Fruit fly (Drosophila melanogaster) whole organism, embryonic: ENCODE data around the gene Gcna.

ENCODE experiments used
- Atf6 ChIP-seq: fragments of 200-800 bp; sonication (Bioruptor generic); IDR thresholded peaks from 2 replicates; pipeline ENCODE4 v1.3.6; 2022; ENCODE audit warnings: missing biosample characterization, missing genetic modification characterization
- BEAF-32 ChIP-seq: fragments of 200-800 bp; sonication (Bioruptor generic); optimal IDR thresholded peaks from 3 replicates; lab custom pipeline; 2017; ENCODE audit warnings: missing biosample characterization, missing genetic modification characterization, mild to moderate bottlenecking, moderate library complexity, missing genetic modification reagents
- Blimp-1 ChIP-seq: fragments of 200-800 bp; sonication (Bioruptor generic); optimal IDR thresholded peaks from 3 replicates; lab custom pipeline; 2018; ENCODE audit warnings: missing biosample characterization, missing genetic modification characterization, mild to moderate bottlenecking, moderate library complexity, missing genetic modification reagents
- C15 ChIP-seq: fragments of 200-800 bp; sonication (Bioruptor generic); IDR thresholded peaks from 3 replicates; pipeline ENCODE4 v1.3.6; 2022; ENCODE audit warnings: missing biosample characterization, missing genetic modification characterization
- CG10321 ChIP-seq: fragments of 200-800 bp; sonication (Bioruptor generic); IDR thresholded peaks from 2 replicates; pipeline ENCODE4 v1.3.6; 2022; ENCODE audit warnings: missing biosample characterization, missing genetic modification characterization
- CG10959 ChIP-seq: fragments of 200-800 bp; sonication (Bioruptor generic); IDR thresholded peaks from 2 replicates; pipeline ENCODE4 v1.3.6; 2022; ENCODE audit warnings: missing biosample characterization, missing genetic modification characterization
- CG12071 ChIP-seq: fragments of 200-800 bp; sonication (Bioruptor generic); optimal IDR thresholded peaks from 3 replicates; lab custom pipeline; 2018; ENCODE audit warnings: missing biosample characterization, mild to moderate bottlenecking, missing genetic modification characterization
- CG12769 ChIP-seq: fragments of 200-800 bp; sonication (Bioruptor generic); optimal IDR thresholded peaks from 2 replicates; lab custom pipeline; 2019; ENCODE audit warnings: missing biosample characterization, mild to moderate bottlenecking, missing genetic modification characterization, moderate library complexity
- CG13123 ChIP-seq: fragments of 200-800 bp; sonication (Bioruptor generic); optimal IDR thresholded peaks from 2 replicates; lab custom pipeline; 2016; ENCODE audit warnings: missing biosample characterization, missing genetic modification characterization
- CG1602 ChIP-seq: fragments of 200-800 bp; sonication (Bioruptor generic); optimal IDR thresholded peaks from 3 replicates; lab custom pipeline; 2016; ENCODE audit warnings: missing biosample characterization, missing genetic modification characterization
- CG2875 ChIP-seq: fragments of 200-800 bp; sonication (Bioruptor generic); optimal IDR thresholded peaks from 2 replicates; lab custom pipeline; 2017; ENCODE audit warnings: missing biosample characterization, mild to moderate bottlenecking, missing genetic modification characterization, missing genetic modification reagents
- CG2889 ChIP-seq: fragments of 200-800 bp; sonication (Bioruptor generic); IDR thresholded peaks from 3 replicates; pipeline ENCODE4 v1.3.6; 2022; ENCODE audit warnings: missing biosample characterization, missing genetic modification characterization
- CG30431 ChIP-seq: fragments of 200-800 bp; sonication (Bioruptor generic); optimal IDR thresholded peaks from 2 replicates; lab custom pipeline; 2017; ENCODE audit warnings: missing biosample characterization, missing genetic modification characterization
- CG42726 ChIP-seq: fragments of 200-800 bp; sonication (Bioruptor generic); IDR thresholded peaks from 2 replicates; pipeline ENCODE4 v1.3.6; 2022; ENCODE audit warnings: missing biosample characterization, missing genetic modification characterization; ENCODE audit not compliant: partially characterized antibody
- CG5953 ChIP-seq: fragments of 200-800 bp; sonication (Bioruptor generic); IDR thresholded peaks from 2 replicates; pipeline ENCODE4 v1.3.6; 2022; ENCODE audit warnings: missing biosample characterization, missing genetic modification characterization
- CG6765 ChIP-seq: fragments of 200-800 bp; sonication (Bioruptor generic); optimal IDR thresholded peaks from 3 replicates; lab custom pipeline; 2017; ENCODE audit warnings: missing biosample characterization, mild to moderate bottlenecking, missing genetic modification characterization
- CG7987 ChIP-seq: fragments of 200-800 bp; sonication (Bioruptor generic); optimal IDR thresholded peaks from 2 replicates; lab custom pipeline; 2018; ENCODE audit warnings: missing biosample characterization, mild to moderate bottlenecking, missing genetic modification characterization, moderate library complexity
- Camta ChIP-seq: fragments of 200-800 bp; sonication (Bioruptor generic); optimal IDR thresholded peaks from 2 replicates; lab custom pipeline; 2016; ENCODE audit warnings: missing biosample characterization, missing genetic modification characterization
- D ChIP-seq, 2 experiments: fragments of 200-800 bp in 1 of 2; fragments of >200 bp in 1 of 2; sonication (Bioruptor generic) in 1 of 2; optimal IDR thresholded peaks; 2 replicates in 1 of 2; 3 replicates in 1 of 2; lab custom pipeline; 2017; ENCODE audit warnings: mild to moderate bottlenecking in 1 of 2, missing biosample characterization in 1 of 2, missing genetic modification characterization in 1 of 2, missing genetic modification reagents in 1 of 2
- GATAe ChIP-seq: fragments of 200-800 bp; sonication (Bioruptor generic); conservative IDR thresholded peaks from 2 replicates; pipeline ENCODE4 v1.3.6; 2022; ENCODE audit warnings: missing biosample characterization, missing genetic modification characterization
- Gug ChIP-seq: fragments of 200-800 bp; sonication (Bioruptor generic); IDR thresholded peaks from 4 replicates; pipeline ENCODE4 v1.3.6; 2022; ENCODE audit warnings: missing biosample characterization, missing genetic modification characterization
- HmgD ChIP-seq: fragments of 200-800 bp; sonication (Bioruptor generic); optimal IDR thresholded peaks from 3 replicates; lab custom pipeline; 2016; ENCODE audit warnings: missing biosample characterization, missing genetic modification characterization
- HmgZ ChIP-seq: fragments of 200-800 bp; sonication (Bioruptor generic); optimal IDR thresholded peaks from 2 replicates; lab custom pipeline; 2018; ENCODE audit warnings: missing biosample characterization, mild to moderate bottlenecking, missing genetic modification characterization
- Nf-YB ChIP-seq: fragments of 200-800 bp; sonication (Bioruptor generic); optimal IDR thresholded peaks from 3 replicates; lab custom pipeline; 2019; ENCODE audit warnings: missing biosample characterization, mild to moderate bottlenecking, missing genetic modification characterization, moderate library complexity
- Opbp ChIP-seq: fragments of 200-800 bp; sonication (Bioruptor generic); IDR thresholded peaks from 3 replicates; pipeline ENCODE4 v1.3.6; 2022; ENCODE audit warnings: missing biosample characterization, missing genetic modification characterization; ENCODE audit not compliant: partially characterized antibody
- Tbp ChIP-seq: fragments of >200 bp; optimal IDR thresholded peaks from 2 replicates; lab custom pipeline; 2018; ENCODE audit warnings: missing biosample characterization, missing genetic modification characterization
- abd-A ChIP-seq: fragments of 200-800 bp; sonication (Bioruptor generic); optimal IDR thresholded peaks from 3 replicates; lab custom pipeline; 2019; ENCODE audit warnings: missing biosample characterization, mild to moderate bottlenecking, missing genetic modification characterization, moderate library complexity
- bbx ChIP-seq: fragments of 200-800 bp; sonication (Bioruptor generic); IDR thresholded peaks from 2 replicates; pipeline ENCODE4 v1.3.6; 2022; ENCODE audit warnings: missing biosample characterization, missing genetic modification characterization; ENCODE audit not compliant: partially characterized antibody
- br ChIP-seq: fragments of >200 bp; optimal IDR thresholded peaks from 2 replicates; lab custom pipeline; 2017
- dimm ChIP-seq: fragments of 200-800 bp; sonication (Bioruptor generic); IDR thresholded peaks from 2 replicates; pipeline ENCODE4 v1.3.6; 2022; ENCODE audit warnings: missing biosample characterization, missing genetic modification characterization
- dmrt11E ChIP-seq: fragments of 200-800 bp; sonication (Bioruptor generic); optimal IDR thresholded peaks from 3 replicates; lab custom pipeline; 2018; ENCODE audit warnings: missing biosample characterization, mild to moderate bottlenecking, missing genetic modification characterization, moderate library complexity
- dpn ChIP-seq, 2 experiments: fragments of 200-800 bp; sonication (Bioruptor generic); optimal IDR thresholded peaks; 3 replicates each; lab custom pipeline; 2016; ENCODE audit warnings: missing biosample characterization in 2 of 2, missing genetic modification characterization in 2 of 2
- fd96Cb ChIP-seq: fragments of 200-800 bp; sonication (Bioruptor generic); optimal IDR thresholded peaks from 2 replicates; lab custom pipeline; 2018; ENCODE audit warnings: missing biosample characterization, mild to moderate bottlenecking, missing genetic modification characterization, moderate library complexity
- gcm ChIP-seq: fragments of 200-800 bp; sonication (Bioruptor generic); optimal IDR thresholded peaks from 2 replicates; lab custom pipeline; 2019; ENCODE audit warnings: missing biosample characterization, mild to moderate bottlenecking, missing genetic modification characterization, moderate library complexity
- gfzf ChIP-seq: fragments of 200-800 bp; sonication (Bioruptor generic); optimal IDR thresholded peaks from 2 replicates; lab custom pipeline; 2016; ENCODE audit warnings: missing biosample characterization, mild to moderate bottlenecking, missing genetic modification characterization, moderate library complexity
- hkb ChIP-seq, 2 experiments: fragments of 200-800 bp in 1 of 2; fragments of >200 bp in 1 of 2; sonication (Bioruptor generic) in 1 of 2; IDR thresholded peaks in 1 of 2; optimal IDR thresholded peaks in 1 of 2; 2 replicates each; pipeline versions ENCODE4 v1.3.6 to Lab custom; 2017 to 2022; ENCODE audit warnings: missing biosample characterization in 1 of 2, missing genetic modification characterization in 1 of 2
- ind ChIP-seq: fragments of 200-800 bp; sonication (Bioruptor generic); optimal IDR thresholded peaks from 3 replicates; lab custom pipeline; 2016; ENCODE audit warnings: missing biosample characterization, missing genetic modification characterization
- ken ChIP-seq: fragments of 200-800 bp; sonication (Bioruptor generic); IDR thresholded peaks from 3 replicates; pipeline ENCODE4 v1.3.6; 2022; ENCODE audit warnings: missing biosample characterization, missing genetic modification characterization
- kni ChIP-seq: fragments of 200-800 bp; sonication (Bioruptor generic); optimal IDR thresholded peaks from 3 replicates; lab custom pipeline; 2017; ENCODE audit warnings: mild to moderate bottlenecking, missing biosample characterization, missing genetic modification reagents, missing genetic modification characterization
- mam ChIP-seq: fragments of 200-800 bp; sonication (Bioruptor generic); optimal IDR thresholded peaks from 3 replicates; lab custom pipeline; 2016; ENCODE audit warnings: missing biosample characterization, missing genetic modification characterization
- nau ChIP-seq: fragments of 200-800 bp; sonication (Bioruptor generic); optimal IDR thresholded peaks from 3 replicates; lab custom pipeline; 2017; ENCODE audit warnings: missing biosample characterization, mild to moderate bottlenecking, missing genetic modification characterization, missing genetic modification reagents
- oc ChIP-seq: fragments of 200-800 bp; sonication (Bioruptor generic); optimal IDR thresholded peaks from 2 replicates; lab custom pipeline; 2018; ENCODE audit warnings: missing biosample characterization, mild to moderate bottlenecking, missing genetic modification characterization, moderate library complexity
- onecut ChIP-seq: fragments of 200-800 bp; sonication (Bioruptor generic); IDR thresholded peaks from 2 replicates; pipeline ENCODE4 v1.3.6; 2022; ENCODE audit warnings: missing biosample characterization, missing genetic modification characterization
- sd ChIP-seq: fragments of 200-800 bp; sonication (Bioruptor generic); optimal IDR thresholded peaks from 3 replicates; lab custom pipeline; 2018; ENCODE audit warnings: missing biosample characterization, mild to moderate bottlenecking, missing genetic modification characterization, moderate library complexity
- so ChIP-seq: fragments of 200-800 bp; sonication (Bioruptor generic); IDR thresholded peaks from 3 replicates; pipeline ENCODE4 v1.3.6; 2022; ENCODE audit warnings: missing biosample characterization, missing genetic modification characterization
- tap ChIP-seq: fragments of 200-800 bp; optimal IDR thresholded peaks from 3 replicates; lab custom pipeline; 2019; ENCODE audit warnings: missing biosample characterization, mild to moderate bottlenecking, missing genetic modification characterization, moderate library complexity
- vfl ChIP-seq: fragments of 200-800 bp; sonication (Bioruptor generic); optimal IDR thresholded peaks from 2 replicates; lab custom pipeline; 2016; ENCODE audit warnings: missing biosample characterization, missing genetic modification characterization

The Gcna gene

DNA sequence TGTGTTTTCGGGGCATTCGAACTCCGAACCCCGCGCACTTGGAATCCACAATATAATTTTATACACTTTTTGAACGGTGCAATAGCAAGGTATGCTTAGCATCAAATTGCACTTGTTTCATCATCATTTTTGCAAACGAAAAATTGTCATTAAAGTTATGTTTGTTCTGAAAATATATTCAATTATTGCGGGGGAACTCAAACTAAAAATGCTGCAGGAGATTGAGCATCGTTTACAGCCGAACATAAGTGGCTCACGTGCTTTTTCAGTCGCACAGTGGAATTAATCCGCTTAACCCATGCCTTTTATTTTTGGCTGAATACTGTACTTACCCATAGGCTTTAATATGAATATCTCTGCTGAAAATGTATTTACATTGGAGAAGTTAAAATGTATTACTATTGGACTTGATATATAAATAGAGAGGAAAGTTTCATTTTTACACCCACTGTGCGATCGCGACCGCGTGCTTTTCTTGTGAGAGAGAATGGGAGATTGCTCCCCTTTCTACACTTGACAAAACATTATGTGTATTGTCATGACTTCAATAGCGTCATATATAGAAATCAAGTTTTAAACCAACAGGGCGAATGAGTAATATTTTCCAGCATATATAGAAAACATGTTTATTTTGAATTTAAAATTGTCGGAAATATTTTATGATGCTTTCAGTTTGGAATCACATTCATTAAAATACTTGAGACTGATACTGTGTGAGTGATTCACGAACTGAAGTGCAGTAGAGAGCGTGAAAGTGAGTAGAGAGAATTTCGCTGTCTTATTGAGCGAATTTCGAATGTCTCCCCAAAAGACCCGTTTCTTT is 35.0 kb downstream of the Gcna start (continued):
- 0 out of 3 replicates have a peak, but pooled peaks have one; percentile 25 for TF ChIP-seq Opbp (GFP tag; lab: Robert Waterston, UW)
- TF ChIP-seq vfl (GFP tag; lab: Kevin White, UChicago): peak; percentile 86
- peak; percentile 91 for TF ChIP-seq CG10959 (GFP tag; lab: Robert Waterston, UW)
- TF ChIP-seq hkb (optimal IDR thresholded peaks at IDR 0.05; lab: Kevin White, UChicago): no peak
- TF ChIP-seq hkb (GFP tag; IDR thresholded peaks at IDR 0.05; lab: Robert Waterston, UW): peak; percentile 98
- TF ChIP-seq ken (GFP tag; lab: Robert Waterston, UW): peak; percentile 98
- TF ChIP-seq CG1602 (GFP tag; lab: Kevin White, UChicago): peak; percentile 94
- peak; percentile 92 for TF ChIP-seq nau (GFP tag; lab: Kevin White, UChicago)
- peak; percentile 93 for TF ChIP-seq CG6765
- peak; percentile 93 for TF ChIP-seq ind
- TF ChIP-seq tap (tag; lab: Kevin White, UChicago): peak; percentile 96
- peak; percentile 92 for TF ChIP-seq CG2875 (GFP tag; lab: Kevin White, UChicago)
- TF ChIP-seq dmrt11E: peak; percentile 78
- TF ChIP-seq Gug (GFP tag; lab: Robert Waterston, UW): peak; percentile 94
- TF ChIP-seq Nf-YB (GFP tag; lab: Kevin White, UChicago): peak; percentile 83
- TF ChIP-seq CG42726 (GFP tag; lab: Robert Waterston, UW): no peak
- TF ChIP-seq C15 (GFP tag; lab: Robert Waterston, UW): peak; percentile 94
- TF ChIP-seq gfzf (GFP tag; lab: Kevin White, UChicago): peak; percentile 10
- peak; percentile 81 for TF ChIP-seq GATAe (GFP tag; lab: Robert Waterston, UW)
- TF ChIP-seq mam (GFP tag; lab: Kevin White, UChicago): peak; percentile 95
- TF ChIP-seq CG30431 (GFP tag; lab: Kevin White, UChicago): peak; percentile 80
- TF ChIP-seq CG13123: peak; percentile 90
- TF ChIP-seq BEAF-32 (GFP tag; lab: Kevin White, UChicago): peak; percentile 13
- TF ChIP-seq Tbp (GFP tag; lab: Kevin White, UChicago): no peak
- peak; percentile 90 for TF ChIP-seq CG7987
- TF ChIP-seq HmgZ: peak; percentile 97
- peak; percentile 74 for TF ChIP-seq abd-A
- peak; percentile 76 for TF ChIP-seq CG10321 (GFP tag; lab: Robert Waterston, UW)
- TF ChIP-seq CG12769 (tag; lab: Kevin White, UChicago): peak; percentile 99
- peak; percentile 93 for TF ChIP-seq CG2889 (GFP tag; lab: Robert Waterston, UW)
- TF ChIP-seq bbx (GFP tag; lab: Robert Waterston, UW): no peak
- peak; percentile 97 for TF ChIP-seq CG5953 (GFP tag; lab: Robert Waterston, UW)
- TF ChIP-seq fd96Cb: peak; percentile 97
- peak; percentile 93 for TF ChIP-seq Camta (GFP tag; lab: Kevin White, UChicago)
- no peak for TF ChIP-seq D (optimal IDR thresholded peaks at IDR 0.05; lab: Kevin White, UChicago)
- TF ChIP-seq D (GFP tag; optimal IDR thresholded peaks at IDR 0.05; lab: Kevin White, UChicago): peak; percentile 93
- TF ChIP-seq Blimp-1 (GFP tag; lab: Kevin White, UChicago): peak; percentile 95
- TF ChIP-seq br (lab: Kevin White, UChicago): no peak
- peak; percentile 85 for TF ChIP-seq HmgD
- peak; percentile 92 for TF ChIP-seq onecut (GFP tag; lab: Robert Waterston, UW)
- TF ChIP-seq dpn (GFP tag; optimal IDR thresholded peaks at IDR 0.05; lab: Kevin White, UChicago): peak; percentile 94 to 95
- peak; percentile 89 for TF ChIP-seq sd (tag; lab: Kevin White, UChicago)
- peak; percentile 82 for TF ChIP-seq kni (GFP tag; lab: Kevin White, UChicago)
- peak; percentile 88 for TF ChIP-seq dimm (GFP tag; lab: Robert Waterston, UW)
- TF ChIP-seq gcm (GFP tag; lab: Kevin White, UChicago): peak; percentile 94
- TF ChIP-seq oc (tag; lab: Kevin White, UChicago): peak; percentile 98
- peak; percentile 97 for TF ChIP-seq CG12071 (GFP tag; lab: Kevin White, UChicago)
- TF ChIP-seq Atf6 (GFP tag; lab: Robert Waterston, UW): peak; percentile 94
- peak; percentile 95 for TF ChIP-seq so (GFP tag; lab: Robert Waterston, UW)
